Worm (Caenorhabditis elegans) whole organism, young adult: ENCODE measurements around the gene eif-1.A.
A peak's percentile ranks its signal among the peaks of the same experiment; 100 is the strongest.

Experiments
- B0035.1 ChIP-seq: sonication (generic microtip); optimal IDR thresholded peaks from 2 replicates; lab custom pipeline; 2016; ENCODE audit warnings: missing genetic modification characterization, mild to moderate bottlenecking, missing compliant biosample characterization, missing genotype, missing genetic modification reagents
- F37B4.10 ChIP-seq: fragments of 200-800 bp; sonication (Bioruptor generic); IDR thresholded peaks from 2 replicates; pipeline ENCODE4 v1.3.6; 2022; ENCODE audit warnings: missing genetic modification characterization, missing compliant biosample characterization
- F39B2.1 ChIP-seq: fragments of 200-800 bp; sonication (Bioruptor generic); IDR thresholded peaks from 2 replicates; pipeline ENCODE4 v1.3.6; 2022; ENCODE audit warnings: missing genetic modification reagents, missing genetic modification characterization, missing compliant biosample characterization
- K12H6.12 ChIP-seq: fragments of 200-800 bp; sonication (Bioruptor generic); optimal IDR thresholded peaks from 2 replicates; lab custom pipeline; 2018; ENCODE audit warnings: mild to moderate bottlenecking, missing genetic modification characterization, missing compliant biosample characterization
- T07F8.4 ChIP-seq: sonication (generic microtip); optimal IDR thresholded peaks from 2 replicates; lab custom pipeline; 2016; ENCODE audit warnings: mild to moderate bottlenecking, missing genetic modification characterization, moderate library complexity, missing compliant biosample characterization
- Y53G8AR.9 ChIP-seq: fragments of 200-800 bp; sonication (Bioruptor generic); conservative IDR thresholded peaks from 2 replicates; pipeline ENCODE4 v1.3.6; 2022; ENCODE audit warnings: missing genetic modification reagents, missing genetic modification characterization, missing compliant biosample characterization
- ZK185.1 ChIP-seq: sonication (generic microtip); optimal IDR thresholded peaks from 2 replicates; lab custom pipeline; 2016; ENCODE audit warnings: mild to moderate bottlenecking, missing genetic modification characterization, missing compliant biosample characterization; ENCODE audit not compliant: poor library complexity, severe bottlenecking
- ama-1 ChIP-seq, 3 experiments: fragments of 150-350 bp in 1 of 3; sonication (generic microtip) in 2 of 3; optimal IDR thresholded peaks; 2 replicates each; lab custom pipeline; 2014 to 2018; ENCODE audit warnings: missing biosample characterization in 2 of 3, missing genetic modification characterization in 2 of 3, missing genetic modification reagents in 2 of 3
- attf-5 ChIP-seq: fragments of 200-800 bp; sonication (Bioruptor generic); optimal IDR thresholded peaks from 2 replicates; lab custom pipeline; 2018; ENCODE audit warnings: mild to moderate bottlenecking, missing genetic modification characterization, missing compliant biosample characterization
- attf-6 ChIP-seq: fragments of 200-800 bp; sonication (Bioruptor generic); IDR thresholded peaks from 2 replicates; pipeline ENCODE4 v1.3.6; 2022; ENCODE audit warnings: missing genetic modification reagents, missing genetic modification characterization, missing compliant biosample characterization
- cebp-1 ChIP-seq, 2 experiments: fragments of 200-800 bp in 1 of 2; sonication (Bioruptor generic) in 1 of 2; sonication (generic microtip) in 1 of 2; IDR thresholded peaks in 1 of 2; optimal IDR thresholded peaks in 1 of 2; 2 replicates each; pipeline versions ENCODE4 v1.3.6 to Lab custom; 2017 to 2022; ENCODE audit warnings: missing compliant biosample characterization in 2 of 2, missing genetic modification characterization in 2 of 2, mild to moderate bottlenecking in 1 of 2, missing genetic modification reagents in 1 of 2, moderate library complexity in 1 of 2
- chd-7 ChIP-seq: sonication (generic microtip); optimal IDR thresholded peaks from 2 replicates; lab custom pipeline; 2016; ENCODE audit warnings: mild to moderate bottlenecking, missing genetic modification characterization, moderate library complexity, missing compliant biosample characterization
- dox-1 ChIP-seq: fragments of 200-800 bp; sonication (Bioruptor generic); IDR thresholded peaks from 2 replicates; pipeline ENCODE4 v1.3.6; 2022; ENCODE audit warnings: missing genetic modification reagents, missing genetic modification characterization, missing compliant biosample characterization
- dpl-1 ChIP-seq: fragments of 150-350 bp; optimal IDR thresholded peaks from 2 replicates; lab custom pipeline; 2014; ENCODE audit warnings: missing biosample characterization, missing genetic modification reagents, missing genetic modification characterization
- egrh-3 ChIP-seq: fragments of 200-800 bp; sonication (Bioruptor generic); IDR thresholded peaks from 2 replicates; pipeline ENCODE4 v1.3.6; 2022; ENCODE audit warnings: missing genetic modification reagents, missing genetic modification characterization, missing compliant biosample characterization
- ekl-4 ChIP-seq: fragments of 200-800 bp; sonication (Bioruptor generic); IDR thresholded peaks from 2 replicates; pipeline ENCODE4 v1.3.6; 2022; ENCODE audit warnings: missing genetic modification reagents, missing genetic modification characterization, missing compliant biosample characterization
- hmg-20 ChIP-seq: fragments of 200-800 bp; sonication (Bioruptor generic); IDR thresholded peaks from 2 replicates; pipeline ENCODE4 v1.3.6; 2022; ENCODE audit warnings: missing genetic modification reagents, missing genetic modification characterization, missing compliant biosample characterization
- hrde-1 ChIP-seq: sonication (generic microtip); optimal IDR thresholded peaks from 2 replicates; lab custom pipeline; 2016; ENCODE audit warnings: missing genetic modification characterization, mild to moderate bottlenecking, missing compliant biosample characterization, moderate library complexity, missing genotype, missing genetic modification reagents, borderline replicate concordance
- hsf-1 ChIP-seq: fragments of 200-800 bp; sonication (Bioruptor generic); IDR thresholded peaks from 2 replicates; pipeline ENCODE4 v1.3.6; 2022; ENCODE audit warnings: missing genetic modification reagents, missing genetic modification characterization, missing compliant biosample characterization
- lag-1 ChIP-seq: fragments of 200-800 bp; sonication (Bioruptor generic); IDR thresholded peaks from 2 replicates; pipeline ENCODE4 v1.3.6; 2022; ENCODE audit warnings: missing genetic modification reagents, missing genetic modification characterization, missing compliant biosample characterization
- let-607 ChIP-seq, 2 experiments: fragments of 200-800 bp in 1 of 2; sonication (Bioruptor generic) in 1 of 2; sonication (generic microtip) in 1 of 2; optimal IDR thresholded peaks; 2 replicates each; lab custom pipeline; 2016 to 2018; ENCODE audit warnings: mild to moderate bottlenecking in 2 of 2, missing compliant biosample characterization in 2 of 2, missing genetic modification characterization in 2 of 2, moderate library complexity in 2 of 2, missing genotype in 1 of 2
- lin-26 ChIP-seq: fragments of 200-800 bp; sonication (Bioruptor generic); IDR thresholded peaks from 2 replicates; pipeline ENCODE4 v1.3.6; 2022; ENCODE audit warnings: missing genetic modification reagents, missing genetic modification characterization, missing compliant biosample characterization
- lin-35 ChIP-seq, 3 experiments: fragments of 150-350 bp in 2 of 3; sonication (generic microtip) in 1 of 3; optimal IDR thresholded peaks; 2 replicates each; lab custom pipeline; 2014 to 2018; ENCODE audit warnings: missing biosample characterization in 3 of 3, missing genetic modification characterization in 3 of 3, missing genetic modification reagents in 3 of 3
- lir-1 ChIP-seq: fragments of 200-800 bp; sonication (Bioruptor generic); conservative IDR thresholded peaks from 2 replicates; pipeline ENCODE4 v1.3.6; 2022; ENCODE audit warnings: missing genetic modification reagents, missing genetic modification characterization, missing compliant biosample characterization
- madf-8 ChIP-seq: fragments of 200-800 bp; sonication (Bioruptor generic); conservative IDR thresholded peaks from 2 replicates; pipeline ENCODE4 v1.3.6; 2022; ENCODE audit warnings: missing genetic modification reagents, missing genetic modification characterization, missing compliant biosample characterization
- mel-28 ChIP-seq: sonication (generic microtip); optimal IDR thresholded peaks from 2 replicates; lab custom pipeline; 2016; ENCODE audit warnings: borderline replicate concordance, mild to moderate bottlenecking, missing genetic modification characterization, missing compliant biosample characterization
- mxl-1 ChIP-seq: sonication (generic microtip); optimal IDR thresholded peaks from 2 replicates; lab custom pipeline; 2016; ENCODE audit warnings: missing genetic modification characterization, missing compliant biosample characterization
- nfya-2 ChIP-seq: fragments of 200-800 bp; sonication (Bioruptor generic); IDR thresholded peaks from 2 replicates; pipeline ENCODE4 v1.3.6; 2022; ENCODE audit warnings: missing genetic modification reagents, missing genetic modification characterization, missing compliant biosample characterization
- rec-8 ChIP-seq, 2 experiments: sonication (generic microtip); optimal IDR thresholded peaks; 2 replicates each; lab custom pipeline; 2016; ENCODE audit warnings: mild to moderate bottlenecking in 2 of 2, missing genetic modification characterization in 2 of 2, missing genetic modification reagents in 2 of 2, missing genotype in 2 of 2, missing biosample characterization in 1 of 2, missing compliant biosample characterization in 1 of 2, moderate library complexity in 1 of 2
- repo-1 ChIP-seq: sonication (generic microtip); optimal IDR thresholded peaks from 2 replicates; lab custom pipeline; 2017; ENCODE audit warnings: mild to moderate bottlenecking, missing genetic modification characterization, missing compliant biosample characterization
- sdz-38 ChIP-seq: sonication (generic microtip); optimal IDR thresholded peaks from 2 replicates; lab custom pipeline; 2016; ENCODE audit warnings: missing genotype, missing genetic modification characterization, missing compliant biosample characterization
- snpc-4 ChIP-seq, 5 experiments: fragments of 150-350 bp in 1 of 5; sonication (generic microtip) in 4 of 5; optimal IDR thresholded peaks; 2 replicates each; lab custom pipeline; 2014 to 2018; ENCODE audit warnings: missing genetic modification characterization in 5 of 5, missing biosample characterization in 3 of 5, antibody characterized with exemption in 2 of 5, mild to moderate bottlenecking in 2 of 5, missing compliant biosample characterization in 2 of 5, missing genotype in 2 of 5, moderate library complexity in 2 of 5, missing genetic modification reagents in 1 of 5
- sptf-2 ChIP-seq: fragments of 200-800 bp; sonication (Bioruptor generic); optimal IDR thresholded peaks from 2 replicates; lab custom pipeline; 2018; ENCODE audit warnings: mild to moderate bottlenecking, missing genetic modification characterization, missing compliant biosample characterization
- tbp1 ChIP-seq: fragments of 200-800 bp; sonication (Bioruptor generic); optimal IDR thresholded peaks from 2 replicates; lab custom pipeline; 2018; ENCODE audit warnings: mild to moderate bottlenecking, missing genetic modification characterization, missing compliant biosample characterization
- tbx-9 ChIP-seq: sonication (generic microtip); optimal IDR thresholded peaks from 2 replicates; lab custom pipeline; 2016; ENCODE audit warnings: borderline replicate concordance, missing genetic modification characterization, inconsistent platforms, missing compliant biosample characterization
- tlf-1 ChIP-seq: fragments of 200-800 bp; sonication (Bioruptor generic); optimal IDR thresholded peaks from 2 replicates; lab custom pipeline; 2018; ENCODE audit warnings: mild to moderate bottlenecking, missing genetic modification characterization, missing compliant biosample characterization
- ztf-18 ChIP-seq: sonication (generic microtip); optimal IDR thresholded peaks from 2 replicates; lab custom pipeline; 2016; ENCODE audit warnings: missing genotype, mild to moderate bottlenecking, missing genetic modification characterization, missing compliant biosample characterization
- ztf-25 ChIP-seq: fragments of 200-800 bp; sonication (Bioruptor generic); IDR thresholded peaks from 2 replicates; pipeline ENCODE4 v1.3.6; 2022; ENCODE audit warnings: missing genetic modification reagents, missing genetic modification characterization, missing compliant biosample characterization
- ztf-6 ChIP-seq: fragments of 200-800 bp; sonication (Bioruptor generic); IDR thresholded peaks from 2 replicates; pipeline ENCODE4 v1.3.6; 2022; ENCODE audit warnings: missing genetic modification reagents, missing genetic modification characterization, missing compliant biosample characterization

The eif-1.A gene

DNA sequence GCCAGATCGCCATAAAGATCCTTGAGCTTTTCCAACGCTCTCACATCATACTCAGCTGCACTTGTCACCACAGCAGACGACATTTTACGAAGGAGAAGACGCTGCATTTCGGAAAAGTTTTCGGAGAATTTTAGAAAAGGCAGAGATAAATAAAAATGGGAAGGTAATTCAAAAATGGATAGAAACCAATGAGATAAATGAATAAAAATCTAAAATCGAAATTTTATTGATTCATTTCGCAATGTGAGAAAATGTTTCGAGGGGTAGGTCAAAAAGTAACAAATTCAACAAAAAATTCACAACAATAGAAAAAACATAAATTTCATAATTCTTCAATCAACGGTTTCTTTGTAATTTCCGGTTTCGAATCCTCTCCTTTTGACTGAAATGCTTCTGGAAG, 4.2 kb upstream of the eif-1.A start, which contains the start of gene dpf-5:
Gene dpf-5, minus strand, starts transcription at position 101 of the 400 bp plus-strand sequence.
- no peak for TF ChIP-seq ZK185.1 (tag; lab: Kevin White, UChicago)
- TF ChIP-seq dox-1 (GFP tag; lab: Robert Waterston, UW), result no peak
- TF ChIP-seq ekl-4, result 0 out of 2 replicates have a peak, but pooled peaks have one; percentile 20
- TF ChIP-seq hsf-1, result no peak
- no peak for TF ChIP-seq rec-8 (tag; optimal IDR thresholded peaks at IDR 0.05; lab: Kevin White, UChicago)
- peak; percentile 23 for TF ChIP-seq hrde-1 (tag; lab: Kevin White, UChicago)
- TF ChIP-seq madf-8, result no peak
- no peak for TF ChIP-seq lin-35 (GFP tag; optimal IDR thresholded peaks at IDR 0.05; lab: Kevin White, UChicago)

DNA sequence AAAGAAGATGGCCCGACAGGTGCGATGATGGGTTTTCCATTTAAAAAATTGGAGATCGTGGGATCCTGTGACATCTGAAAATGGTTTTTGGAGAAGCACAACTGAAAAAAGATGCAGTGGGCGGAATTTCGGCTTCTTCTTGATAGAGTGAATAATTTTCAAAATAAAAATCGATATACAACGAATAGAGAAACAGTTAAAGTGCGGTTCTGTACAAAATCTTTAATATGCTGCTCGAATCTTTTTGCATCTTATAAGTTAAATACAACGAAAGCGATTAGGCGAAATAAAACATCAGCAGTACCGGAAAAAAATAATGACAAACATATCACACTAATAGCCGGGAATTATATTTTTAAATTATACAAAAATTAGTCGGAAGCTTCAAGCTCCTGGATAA, 3.5 kb upstream of the eif-1.A start, which contains the start of gene H06H21.11:
Gene H06H21.11, minus strand, starts transcription at position 101 of the 400 bp plus-strand sequence.
- TF ChIP-seq sdz-38 (tag; lab: Kevin White, UChicago) (no peak), nfya-2 (GFP tag; lab: Robert Waterston, UW) (no peak), lag-1 (no peak), Y53G8AR.9 (no peak), K12H6.12 (tag; lab: Kevin White, UChicago) (no peak), repo-1 (tag; lab: Kevin White, UChicago) (no peak), mel-28 (no peak), snpc-4 (GFP tag; optimal IDR thresholded peaks at IDR 0.05; lab: Kevin White, UChicago) (no peak), snpc-4 (tag; optimal IDR thresholded peaks at IDR 0.05; lab: Kevin White, UChicago) (peak in 1 of 4 experiments; percentile 42), ztf-18 (tag; lab: Kevin White, UChicago) (no peak), hrde-1 (tag; lab: Kevin White, UChicago) (peak; percentile 22)

DNA sequence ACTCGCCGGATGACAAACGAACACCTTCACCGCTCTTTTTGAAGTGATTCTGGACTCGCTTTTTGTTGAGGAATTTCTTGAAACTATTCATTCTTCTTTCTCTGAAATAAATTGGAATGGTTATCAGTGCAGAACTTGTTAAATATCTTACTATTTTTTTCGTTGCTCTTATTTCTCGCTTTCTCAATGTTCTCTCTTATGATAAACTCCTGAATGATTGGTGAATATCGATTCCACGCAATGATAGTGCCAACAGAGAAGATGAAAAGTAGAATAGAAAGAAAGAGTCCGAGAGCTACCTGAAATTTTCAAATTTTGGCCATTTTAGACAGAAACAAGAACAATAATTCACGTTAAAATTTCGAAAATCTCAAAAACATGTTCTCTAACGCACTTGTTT, 1.3 kb upstream of the eif-1.A start, which contains the start of gene ubxn-6:
Gene ubxn-6, minus strand, starts transcription at position 101 of the 400 bp plus-strand sequence.
- no peak for TF ChIP-seq egrh-3 (GFP tag; lab: Robert Waterston, UW)
- TF ChIP-seq repo-1 (tag; lab: Kevin White, UChicago), result no peak

DNA sequence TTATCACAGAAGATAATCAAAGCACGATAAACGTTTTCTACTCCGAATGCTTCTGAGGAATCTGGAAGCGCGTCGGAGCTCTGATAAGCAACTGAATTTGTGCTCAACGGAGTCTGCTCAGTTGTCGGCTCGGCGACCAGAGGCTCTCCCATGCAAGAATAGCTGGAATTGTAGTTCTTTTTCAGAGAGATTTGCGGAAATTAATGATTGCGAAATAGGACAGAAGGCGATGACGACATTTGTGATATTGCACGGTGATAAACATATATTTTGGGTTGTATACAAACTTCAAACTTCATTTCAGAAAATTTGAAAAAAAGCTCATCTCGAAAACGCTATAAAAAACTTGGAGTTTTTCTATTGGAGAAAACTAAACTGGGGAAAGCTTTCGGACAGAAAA, 921 bp upstream of the eif-1.A start, which contains the start of gene H06H21.37:
Gene H06H21.37, minus strand, starts transcription at position 162 of the 400 bp plus-strand sequence.
- TF ChIP-seq T07F8.4 (no peak), F37B4.10 (GFP tag; lab: Robert Waterston, UW) (no peak), cebp-1 (GFP tag; IDR thresholded peaks at IDR 0.05; lab: Robert Waterston, UW) (peak; percentile 59; the same call in 1 of the 2 replicates), cebp-1 (tag; optimal IDR thresholded peaks at IDR 0.05; lab: Kevin White, UChicago) (peak; percentile 87), B0035.1 (tag; lab: Kevin White, UChicago) (no peak), ztf-25 (GFP tag; lab: Robert Waterston, UW) (0 out of 2 replicates have a peak, but pooled peaks have one; percentile 10), chd-7 (tag; lab: Kevin White, UChicago) (no peak), lir-1 (no peak), attf-5 (GFP tag; lab: Kevin White, UChicago) (no peak), tbx-9 (tag; lab: Kevin White, UChicago) (no peak)
- TF ChIP-seq, all 124 proteins: peak for 2

DNA sequence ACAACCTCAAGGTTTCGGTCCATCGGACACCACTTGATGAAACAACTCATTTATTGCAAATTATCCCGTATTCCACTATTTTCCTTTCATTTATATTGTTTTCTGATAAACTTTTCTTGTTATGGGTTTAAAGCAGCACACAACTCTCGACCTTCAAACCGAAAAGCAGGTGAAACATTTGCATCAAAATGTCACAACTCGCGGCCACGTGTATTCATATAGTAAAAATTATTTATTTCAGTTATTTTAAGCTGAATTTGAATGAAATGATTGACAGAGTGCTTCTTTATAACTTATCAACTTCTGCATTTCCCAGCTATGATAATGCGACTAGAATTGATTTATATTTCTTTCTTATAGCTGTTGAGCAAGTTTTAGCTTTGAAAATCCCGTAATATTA, 1.1 kb downstream of the eif-1.A start, which contains the start of gene srw-95:
Gene srw-95, plus strand, starts transcription at position 213 of the 400 bp plus-strand sequence.
- TF ChIP-seq mxl-1 (tag; lab: Kevin White, UChicago) (no peak), hmg-20 (GFP tag; lab: Robert Waterston, UW) (no peak), egrh-3 (GFP tag; lab: Robert Waterston, UW) (no peak), ama-1 (optimal IDR thresholded peaks at IDR 0.05; lab: Kevin White, UChicago) (no peak), ama-1 (GFP tag; optimal IDR thresholded peaks at IDR 0.05; lab: Kevin White, UChicago) (no peak), ztf-6 (GFP tag; lab: Robert Waterston, UW) (no peak), attf-5 (GFP tag; lab: Kevin White, UChicago) (no peak), sptf-2 (no peak), repo-1 (tag; lab: Kevin White, UChicago) (no peak), dpl-1 (GFP tag; lab: Kevin White, UChicago) (no peak), F39B2.1 (GFP tag; lab: Robert Waterston, UW) (no peak), tbp1 (peak; percentile 38), attf-6 (0 out of 2 replicates have a peak, but pooled peaks have one; percentile 53), let-607 (tag; optimal IDR thresholded peaks at IDR 0.05; lab: Kevin White, UChicago) (no peak), tlf-1 (GFP tag; lab: Kevin White, UChicago) (no peak), lin-26 (0 out of 2 replicates have a peak, but pooled peaks have one; percentile 18)
